Worm (Caenorhabditis elegans) whole organism, late embryonic: Measurements from ENCODE around the gene F25D1.3.

Experiments
- C38D4.7 ChIP-seq: fragments of 200-800 bp; sonication (Bioruptor generic); optimal IDR thresholded peaks from 2 replicates; lab custom pipeline; 2018; ENCODE audit warnings: mild to moderate bottlenecking, missing genetic modification characterization, moderate library complexity, missing compliant biosample characterization
- K09A11.1 ChIP-seq: sonication (generic microtip); optimal IDR thresholded peaks from 2 replicates; lab custom pipeline; 2017; ENCODE audit warnings: antibody characterized with exemption, mild to moderate bottlenecking, missing genetic modification characterization, missing compliant biosample characterization; ENCODE audit not compliant: insufficient read depth
- T23F11.4 ChIP-seq: fragments of 200-800 bp; sonication (Bioruptor generic); optimal IDR thresholded peaks from 2 replicates; lab custom pipeline; 2018; ENCODE audit warnings: mild to moderate bottlenecking, missing genetic modification characterization, missing compliant biosample characterization
- ahr-1 ChIP-seq: sonication (generic microtip); optimal IDR thresholded peaks from 2 replicates; lab custom pipeline; 2016; ENCODE audit warnings: missing genetic modification characterization, missing compliant biosample characterization
- ama-1 ChIP-seq: fragments of 150-350 bp; optimal IDR thresholded peaks from 2 replicates; lab custom pipeline; 2014
- ceh-19 ChIP-seq: fragments of 200-800 bp; sonication (Bioruptor generic); optimal IDR thresholded peaks from 2 replicates; lab custom pipeline; 2018; ENCODE audit warnings: mild to moderate bottlenecking, missing genetic modification characterization, missing compliant biosample characterization
- ceh-2 ChIP-seq: sonication (generic microtip); optimal IDR thresholded peaks from 2 replicates; lab custom pipeline; 2016; ENCODE audit warnings: missing genotype, missing genetic modification characterization, missing compliant biosample characterization
- ceh-22 ChIP-seq: sonication (generic microtip); optimal IDR thresholded peaks from 2 replicates; lab custom pipeline; 2017; ENCODE audit warnings: missing biosample characterization, missing genetic modification characterization
- ceh-31 ChIP-seq: sonication (generic microtip); optimal IDR thresholded peaks from 2 replicates; lab custom pipeline; 2016; ENCODE audit warnings: missing genetic modification characterization, missing compliant biosample characterization
- ceh-45 ChIP-seq: fragments of 200-800 bp; sonication (Bioruptor generic); IDR thresholded peaks from 2 replicates; pipeline ENCODE4 v1.3.6; 2022; ENCODE audit warnings: missing genetic modification reagents, missing genetic modification characterization, missing compliant biosample characterization
- ceh-6 ChIP-seq: fragments of 200-800 bp; sonication (Bioruptor generic); optimal IDR thresholded peaks from 2 replicates; lab custom pipeline; 2018; ENCODE audit warnings: mild to moderate bottlenecking, missing genetic modification characterization, missing compliant biosample characterization
- ceh-9 ChIP-seq: sonication (generic microtip); optimal IDR thresholded peaks from 2 replicates; lab custom pipeline; 2016; ENCODE audit warnings: mild to moderate bottlenecking, missing genetic modification characterization, inconsistent platforms, missing compliant biosample characterization
- che-1 ChIP-seq: sonication (generic microtip); optimal IDR thresholded peaks from 2 replicates; lab custom pipeline; 2016; ENCODE audit warnings: mild to moderate bottlenecking, missing genetic modification characterization, missing compliant biosample characterization
- elt-4 ChIP-seq: sonication (generic microtip); optimal IDR thresholded peaks from 2 replicates; lab custom pipeline; 2016; ENCODE audit warnings: missing genetic modification characterization, missing compliant biosample characterization
- ets-4 ChIP-seq: sonication (generic microtip); optimal IDR thresholded peaks from 2 replicates; lab custom pipeline; 2016; ENCODE audit warnings: missing genetic modification characterization, missing compliant biosample characterization
- fax-1 ChIP-seq: sonication (generic microtip); optimal IDR thresholded peaks from 2 replicates; lab custom pipeline; 2016; ENCODE audit warnings: missing genotype, missing genetic modification characterization, missing compliant biosample characterization
- gmeb-2 ChIP-seq: sonication (generic microtip); optimal IDR thresholded peaks from 2 replicates; lab custom pipeline; 2016; ENCODE audit warnings: missing genetic modification characterization, inconsistent platforms, missing compliant biosample characterization
- hlh-13 ChIP-seq: fragments of 200-800 bp; sonication (Bioruptor generic); optimal IDR thresholded peaks from 2 replicates; lab custom pipeline; 2018; ENCODE audit warnings: mild to moderate bottlenecking, missing genetic modification characterization, missing compliant biosample characterization
- madf-2 ChIP-seq: sonication (generic microtip); optimal IDR thresholded peaks from 2 replicates; lab custom pipeline; 2017; ENCODE audit warnings: missing genetic modification characterization, missing compliant biosample characterization
- nhr-232 ChIP-seq: sonication (generic microtip); optimal IDR thresholded peaks from 2 replicates; lab custom pipeline; 2016; ENCODE audit warnings: missing genetic modification characterization, missing compliant biosample characterization
- npax-4 ChIP-seq: sonication (generic microtip); optimal IDR thresholded peaks from 2 replicates; lab custom pipeline; 2016; ENCODE audit warnings: missing genetic modification characterization, missing compliant biosample characterization
- odd-2 ChIP-seq: sonication (generic microtip); optimal IDR thresholded peaks from 2 replicates; lab custom pipeline; 2017; ENCODE audit warnings: antibody characterized with exemption, mild to moderate bottlenecking, missing genetic modification characterization, missing compliant biosample characterization
- pat-9 ChIP-seq: fragments of 200-800 bp; sonication (Bioruptor generic); optimal IDR thresholded peaks from 2 replicates; lab custom pipeline; 2018; ENCODE audit warnings: mild to moderate bottlenecking, missing genetic modification characterization, moderate library complexity, missing compliant biosample characterization
- pax-1 ChIP-seq: fragments of 150-350 bp; optimal IDR thresholded peaks from 2 replicates; lab custom pipeline; 2014; ENCODE audit warnings: missing biosample characterization, missing genetic modification characterization
- pros-1 ChIP-seq: fragments of 150-350 bp; optimal IDR thresholded peaks from 2 replicates; lab custom pipeline; 2014; ENCODE audit warnings: missing biosample characterization, missing genetic modification reagents, missing genetic modification characterization
- ref-2 ChIP-seq: sonication (generic microtip); optimal IDR thresholded peaks from 2 replicates; lab custom pipeline; 2016; ENCODE audit warnings: missing genetic modification characterization, missing compliant biosample characterization
- rnt-1 ChIP-seq: sonication (generic microtip); optimal IDR thresholded peaks from 2 replicates; lab custom pipeline; 2016; ENCODE audit warnings: missing genetic modification characterization, missing compliant biosample characterization
- sdc-2 ChIP-seq: sonication (generic microtip); optimal IDR thresholded peaks from 2 replicates; lab custom pipeline; 2016; ENCODE audit warnings: missing genotype, missing genetic modification characterization, missing compliant biosample characterization
- sox-2 ChIP-seq: fragments of 200-800 bp; sonication (Bioruptor generic); IDR thresholded peaks from 2 replicates; pipeline ENCODE4 v1.3.6; 2022; ENCODE audit warnings: missing genetic modification reagents, missing genetic modification characterization, missing compliant biosample characterization
- sox-4 ChIP-seq: sonication (generic microtip); optimal IDR thresholded peaks from 2 replicates; lab custom pipeline; 2017; ENCODE audit warnings: mild to moderate bottlenecking, missing genetic modification characterization, inconsistent platforms, missing compliant biosample characterization
- syd-9 ChIP-seq: sonication (generic microtip); optimal IDR thresholded peaks from 2 replicates; lab custom pipeline; 2016; ENCODE audit warnings: mild to moderate bottlenecking, missing genetic modification characterization, moderate library complexity, missing compliant biosample characterization
- ttx-3 ChIP-seq: sonication (generic microtip); optimal IDR thresholded peaks from 2 replicates; lab custom pipeline; 2016; ENCODE audit warnings: missing genetic modification reagents, missing genetic modification characterization, missing compliant biosample characterization
- unc-55 ChIP-seq: sonication (generic microtip); optimal IDR thresholded peaks from 2 replicates; lab custom pipeline; 2017; ENCODE audit warnings: missing biosample characterization, missing genetic modification reagents, missing genetic modification characterization
- zip-5 ChIP-seq: sonication (generic microtip); optimal IDR thresholded peaks from 2 replicates; lab custom pipeline; 2016; ENCODE audit warnings: missing genetic modification characterization, missing compliant biosample characterization
- ztf-16 ChIP-seq: sonication (generic microtip); optimal IDR thresholded peaks from 2 replicates; lab custom pipeline; 2017; ENCODE audit warnings: missing genetic modification characterization, missing compliant biosample characterization

Gene F25D1.3

ce11 chrV:10489998-10490397 lies 38.5 kb upstream of the F25D1.3 start, which contains the start of gene ncx-5:
Gene ncx-5 (minus strand): TSS chrV:10490098.
- no peak for TF ChIP-seq che-1
- TF ChIP-seq sox-2 (GFP tag; lab: Robert Waterston, UW): no peak
- TF ChIP-seq fax-1 (tag; lab: Kevin White, UChicago): no peak
- no peak for TF ChIP-seq pros-1 (tag; lab: Kevin White, UChicago)
- TF ChIP-seq zip-5 (tag; lab: Kevin White, UChicago): no peak
- no peak for TF ChIP-seq T23F11.4 (GFP tag; lab: Kevin White, UChicago)

ce11 chrV:10491443-10491842 lies 37.1 kb upstream of the F25D1.3 start, which contains the start of gene aqp-5:
Gene aqp-5 (plus strand): TSS chrV:10491743.
- TF ChIP-seq T23F11.4 (GFP tag; lab: Kevin White, UChicago) (no peak), pax-1 (tag; lab: Kevin White, UChicago) (no peak), ceh-22 (no peak), nhr-232 (no peak), pat-9 (tag; lab: Kevin White, UChicago) (no peak), ceh-19 (no peak), ceh-6 (no peak), madf-2 (tag; lab: Kevin White, UChicago) (no peak), K09A11.1 (tag; lab: Kevin White, UChicago) (no peak), C38D4.7 (GFP tag; lab: Kevin White, UChicago) (no peak), ahr-1 (tag; lab: Kevin White, UChicago) (no peak)

ce11 chrV:10493150-10493549 lies 35.4 kb upstream of the F25D1.3 start, which contains the start of gene ugt-33:
Gene ugt-33 (plus strand): TSS chrV:10493409.
- no peak for TF ChIP-seq ttx-3
- TF ChIP-seq npax-4 (tag; lab: Kevin White, UChicago): no peak
- TF ChIP-seq madf-2 (tag; lab: Kevin White, UChicago): no peak
- no peak for TF ChIP-seq rnt-1 (tag; lab: Kevin White, UChicago)

- TF ChIP-seq che-1 (no peak), ceh-9 (tag; lab: Kevin White, UChicago) (no peak)
Observed at ce11 chrV:10496733-10497132, 31.8 kb upstream of the F25D1.3 start, which contains the start of gene C35A5.4. Gene C35A5.4 (plus strand): TSS chrV:10497033.

- TF ChIP-seq gmeb-2 (tag; lab: Kevin White, UChicago): no peak
- TF ChIP-seq ttx-3: no peak
- no peak for TF ChIP-seq unc-55
- no peak for TF ChIP-seq hlh-13 (GFP tag; lab: Kevin White, UChicago)
- TF ChIP-seq ama-1 (lab: Kevin White, UChicago): no peak
- no peak for TF ChIP-seq ztf-16 (tag; lab: Kevin White, UChicago)
- no peak for TF ChIP-seq odd-2 (tag; lab: Kevin White, UChicago)
- no peak for TF ChIP-seq ets-4
- TF ChIP-seq pros-1 (tag; lab: Kevin White, UChicago): no peak
- TF ChIP-seq ceh-2 (tag; lab: Kevin White, UChicago): no peak
- TF ChIP-seq elt-4: no peak
- TF ChIP-seq sdc-2 (tag; lab: Kevin White, UChicago): no peak
- TF ChIP-seq syd-9 (tag; lab: Kevin White, UChicago): no peak
- no peak for TF ChIP-seq ceh-45 (GFP tag; lab: Robert Waterston, UW)
- TF ChIP-seq ref-2: no peak
- no peak for TF ChIP-seq sox-4 (tag; lab: Kevin White, UChicago)
- no peak for TF ChIP-seq ceh-31 (tag; lab: Kevin White, UChicago)
- TF ChIP-seq, all 69 proteins: peak for 0
Observed at ce11 chrV:10501295-10501694, 27.2 kb upstream of the F25D1.3 start, which contains the start of gene C35A5.3. Gene C35A5.3 (minus strand): TSS chrV:10501395.
